Fruit fly (Drosophila melanogaster) whole organism, embryonic: ENCODE data around the gene Uba4.
A peak's percentile ranks its signal among the peaks of the same experiment; 100 is the strongest.

Experiments
- ATbp ChIP-seq: fragments of 200-800 bp; sonication (Bioruptor generic); optimal IDR thresholded peaks from 2 replicates; lab custom pipeline; 2017; ENCODE audit warnings: missing biosample characterization, mild to moderate bottlenecking, missing genetic modification characterization, missing genetic modification reagents
- Atf3 ChIP-seq: fragments of 200-800 bp; sonication (Bioruptor generic); optimal IDR thresholded peaks from 3 replicates; lab custom pipeline; 2016; ENCODE audit warnings: missing biosample characterization, missing genetic modification characterization
- CG10543 ChIP-seq: fragments of 200-800 bp; sonication (Bioruptor generic); optimal IDR thresholded peaks from 3 replicates; lab custom pipeline; 2017; ENCODE audit warnings: missing biosample characterization, mild to moderate bottlenecking, missing genetic modification characterization, moderate library complexity
- CG12071 ChIP-seq: fragments of 200-800 bp; sonication (Bioruptor generic); optimal IDR thresholded peaks from 3 replicates; lab custom pipeline; 2018; ENCODE audit warnings: missing biosample characterization, mild to moderate bottlenecking, missing genetic modification characterization
- CG12236 ChIP-seq: fragments of 200-800 bp; sonication (Bioruptor generic); optimal IDR thresholded peaks from 2 replicates; lab custom pipeline; 2016; ENCODE audit warnings: missing biosample characterization, missing genetic modification characterization
- CG12769 ChIP-seq: fragments of 200-800 bp; sonication (Bioruptor generic); optimal IDR thresholded peaks from 2 replicates; lab custom pipeline; 2019; ENCODE audit warnings: missing biosample characterization, mild to moderate bottlenecking, missing genetic modification characterization, moderate library complexity
- CG18262 ChIP-seq: fragments of 200-800 bp; optimal IDR thresholded peaks from 3 replicates; lab custom pipeline; 2019; ENCODE audit warnings: missing biosample characterization, mild to moderate bottlenecking, missing genetic modification characterization, moderate library complexity
- CG2202 ChIP-seq: fragments of 200-800 bp; sonication (Bioruptor generic); optimal IDR thresholded peaks from 2 replicates; lab custom pipeline; 2018; ENCODE audit warnings: missing biosample characterization, mild to moderate bottlenecking, missing genetic modification characterization
- CG2678 ChIP-seq: fragments of 200-800 bp; sonication (Bioruptor generic); optimal IDR thresholded peaks from 3 replicates; lab custom pipeline; 2019; ENCODE audit warnings: missing biosample characterization, mild to moderate bottlenecking, missing genetic modification characterization, moderate library complexity
- CG4360 ChIP-seq: fragments of 200-800 bp; sonication (Bioruptor generic); IDR thresholded peaks from 2 replicates; pipeline ENCODE4 v1.3.6; 2022; ENCODE audit warnings: missing biosample characterization, missing genetic modification characterization
- CG4404 ChIP-seq: fragments of 200-800 bp; sonication (Bioruptor generic); IDR thresholded peaks from 2 replicates; pipeline ENCODE4 v1.3.6; 2022; ENCODE audit warnings: missing biosample characterization, missing genetic modification characterization
- CG6254 ChIP-seq: fragments of 200-800 bp; sonication (Bioruptor generic); optimal IDR thresholded peaks from 3 replicates; lab custom pipeline; 2017; ENCODE audit warnings: mild to moderate bottlenecking, missing biosample characterization, missing genetic modification reagents, missing genetic modification characterization
- CG6791 ChIP-seq: fragments of 200-800 bp; sonication (Bioruptor generic); IDR thresholded peaks from 3 replicates; pipeline ENCODE4 v1.3.6; 2022; ENCODE audit warnings: missing biosample characterization, missing genetic modification characterization; ENCODE audit not compliant: partially characterized antibody
- CG6813 ChIP-seq: fragments of 200-800 bp; sonication (Bioruptor generic); optimal IDR thresholded peaks from 2 replicates; lab custom pipeline; 2017; ENCODE audit warnings: missing biosample characterization, missing genetic modification characterization, mild to moderate bottlenecking, moderate library complexity, missing genetic modification reagents
- CG7786 ChIP-seq: fragments of 200-800 bp; sonication (Bioruptor generic); optimal IDR thresholded peaks from 2 replicates; lab custom pipeline; 2016; ENCODE audit warnings: missing biosample characterization, missing genetic modification characterization
- CTCF ChIP-seq: fragments of 200-800 bp; sonication (Bioruptor generic); optimal IDR thresholded peaks from 2 replicates; lab custom pipeline; 2017; ENCODE audit warnings: missing biosample characterization, mild to moderate bottlenecking, missing genetic modification characterization, moderate library complexity
- CkIIα-i1 ChIP-seq: fragments of 200-800 bp; sonication (Bioruptor generic); IDR thresholded peaks from 2 replicates; pipeline ENCODE4 v1.3.6; 2022; ENCODE audit warnings: missing biosample characterization, missing genetic modification characterization
- Drgx ChIP-seq: fragments of 200-800 bp; sonication (Bioruptor generic); IDR thresholded peaks from 2 replicates; pipeline ENCODE4 v1.3.6; 2022; ENCODE audit warnings: missing biosample characterization, missing genetic modification characterization
- E2f1 ChIP-seq: fragments of 200-800 bp; sonication (Bioruptor generic); IDR thresholded peaks from 2 replicates; pipeline ENCODE4 v1.3.6; 2022; ENCODE audit warnings: missing biosample characterization, missing genetic modification characterization
- Hmx ChIP-seq: fragments of 200-800 bp; sonication (Bioruptor generic); optimal IDR thresholded peaks from 2 replicates; lab custom pipeline; 2016; ENCODE audit warnings: missing biosample characterization, missing genetic modification characterization
- Jarid2 ChIP-seq: fragments of 200-800 bp; sonication (Bioruptor generic); optimal IDR thresholded peaks from 3 replicates; lab custom pipeline; 2017; ENCODE audit warnings: mild to moderate bottlenecking, missing biosample characterization, missing genetic modification reagents, missing genetic modification characterization
- Lhr ChIP-seq: fragments of 200-800 bp; sonication (Bioruptor generic); optimal IDR thresholded peaks from 3 replicates; lab custom pipeline; 2017; ENCODE audit warnings: mild to moderate bottlenecking, missing biosample characterization, missing genetic modification reagents, missing genetic modification characterization
- Mad ChIP-seq: fragments of 200-800 bp; sonication (Bioruptor generic); optimal IDR thresholded peaks from 2 replicates; lab custom pipeline; 2016; ENCODE audit warnings: missing biosample characterization, missing genetic modification characterization
- Med ChIP-seq: fragments of 200-800 bp; sonication (Bioruptor generic); peaks from one replicate; lab custom pipeline; 2016; ENCODE audit warnings: missing biosample characterization, missing genetic modification characterization, mild to moderate bottlenecking, inconsistent platforms, moderate library complexity
- Neu2 ChIP-seq: fragments of 200-800 bp; sonication (Bioruptor generic); optimal IDR thresholded peaks from 3 replicates; lab custom pipeline; 2016; ENCODE audit warnings: missing biosample characterization, missing genetic modification characterization, borderline replicate concordance
- Optix ChIP-seq: fragments of 200-800 bp; sonication (Bioruptor generic); IDR thresholded peaks from 3 replicates; pipeline ENCODE4 v1.3.6; 2022; ENCODE audit warnings: missing biosample characterization, missing genetic modification characterization
- Stat92E ChIP-seq, 3 experiments: fragments of >200 bp in 2 of 3; fragments of 200-800 bp in 1 of 3; sonication (Bioruptor generic) in 1 of 3; optimal IDR thresholded peaks; 2 replicates each; lab custom pipeline; 2017 to 2019; ENCODE audit warnings: missing biosample characterization in 3 of 3, missing genetic modification characterization in 3 of 3, mild to moderate bottlenecking in 1 of 3, moderate library complexity in 1 of 3
- Trl ChIP-seq, 3 experiments: fragments of >200 bp in 2 of 3; fragments of 200-800 bp in 1 of 3; sonication (Bioruptor generic) in 1 of 3; optimal IDR thresholded peaks; 2 replicates in 1 of 3; 3 replicates in 2 of 3; lab custom pipeline; 2016 to 2017; ENCODE audit warnings: missing biosample characterization in 1 of 3, missing genetic modification characterization in 1 of 3
- amos ChIP-seq: fragments of 200-800 bp; sonication (Bioruptor generic); IDR thresholded peaks from 2 replicates; pipeline ENCODE4 v1.3.6; 2022; ENCODE audit warnings: missing biosample characterization, missing genetic modification characterization; ENCODE audit not compliant: partially characterized antibody
- cg ChIP-seq: fragments of 200-800 bp; sonication (Bioruptor generic); optimal IDR thresholded peaks from 3 replicates; lab custom pipeline; 2019; ENCODE audit warnings: missing biosample characterization, mild to moderate bottlenecking, missing genetic modification characterization, moderate library complexity
- chn ChIP-seq: fragments of 200-800 bp; sonication (Bioruptor generic); optimal IDR thresholded peaks from 2 replicates; lab custom pipeline; 2016; ENCODE audit warnings: missing biosample characterization, missing genetic modification characterization
- ems ChIP-seq: fragments of 200-800 bp; sonication (Bioruptor generic); optimal IDR thresholded peaks from 3 replicates; lab custom pipeline; 2016; ENCODE audit warnings: missing biosample characterization, missing genetic modification characterization
- eve ChIP-seq, 2 experiments: fragments of >200 bp; optimal IDR thresholded peaks; 2 replicates each; lab custom pipeline; 2017; ENCODE audit warnings: missing biosample characterization in 2 of 2, missing genetic modification characterization in 2 of 2
- gem ChIP-seq: fragments of 200-800 bp; sonication (Bioruptor generic); optimal IDR thresholded peaks from 2 replicates; lab custom pipeline; 2019; ENCODE audit warnings: missing biosample characterization, mild to moderate bottlenecking, missing genetic modification characterization, moderate library complexity
- gsb ChIP-seq: fragments of 200-800 bp; sonication (Bioruptor generic); IDR thresholded peaks from 2 replicates; pipeline ENCODE4 v1.3.6; 2022; ENCODE audit warnings: missing biosample characterization, missing genetic modification characterization
- ham ChIP-seq: fragments of 200-800 bp; sonication (Bioruptor generic); IDR thresholded peaks from 2 replicates; pipeline ENCODE4 v1.3.6; 2022; ENCODE audit warnings: missing biosample characterization, missing genetic modification characterization
- jumu ChIP-seq: fragments of 200-800 bp; sonication (Bioruptor generic); optimal IDR thresholded peaks from 3 replicates; lab custom pipeline; 2016; ENCODE audit warnings: missing biosample characterization, missing genetic modification characterization
- kah ChIP-seq: fragments of 200-800 bp; sonication (Bioruptor generic); optimal IDR thresholded peaks from 2 replicates; lab custom pipeline; 2018; ENCODE audit warnings: missing biosample characterization, mild to moderate bottlenecking, missing genetic modification characterization
- org-1 ChIP-seq: fragments of 200-800 bp; sonication (Bioruptor generic); optimal IDR thresholded peaks from 2 replicates; lab custom pipeline; 2017; ENCODE audit warnings: missing biosample characterization, missing genetic modification characterization
- pho ChIP-seq: fragments of 200-800 bp; sonication (Bioruptor generic); optimal IDR thresholded peaks from 2 replicates; lab custom pipeline; 2016; ENCODE audit warnings: missing biosample characterization, missing genetic modification characterization
- pita ChIP-seq: fragments of 200-800 bp; sonication (Bioruptor generic); optimal IDR thresholded peaks from 2 replicates; lab custom pipeline; 2017; ENCODE audit warnings: missing biosample characterization, mild to moderate bottlenecking, missing genetic modification characterization
- pnt ChIP-seq: fragments of 200-800 bp; sonication (Bioruptor generic); optimal IDR thresholded peaks from 3 replicates; lab custom pipeline; 2016; ENCODE audit warnings: missing biosample characterization, missing genetic modification characterization
- run ChIP-seq: fragments of 200-800 bp; sonication (Bioruptor generic); optimal IDR thresholded peaks from 3 replicates; lab custom pipeline; 2018; ENCODE audit warnings: missing biosample characterization, mild to moderate bottlenecking, missing genetic modification characterization
- sima ChIP-seq: fragments of 200-800 bp; sonication (Bioruptor generic); optimal IDR thresholded peaks from 2 replicates; lab custom pipeline; 2016; ENCODE audit warnings: missing biosample characterization, missing genetic modification characterization
- tll ChIP-seq, 2 experiments: fragments of 200-800 bp in 1 of 2; fragments of >200 bp in 1 of 2; sonication (Bioruptor generic) in 1 of 2; optimal IDR thresholded peaks; 2 replicates each; lab custom pipeline; 2017 to 2019; ENCODE audit warnings: missing biosample characterization in 2 of 2, missing genetic modification characterization in 2 of 2, mild to moderate bottlenecking in 1 of 2, moderate library complexity in 1 of 2
- unc-4 ChIP-seq: fragments of 200-800 bp; sonication (Bioruptor generic); IDR thresholded peaks from 2 replicates; pipeline ENCODE4 v1.3.6; 2022; ENCODE audit warnings: missing biosample characterization, missing genetic modification characterization; ENCODE audit not compliant: partially characterized antibody
- usp ChIP-seq: fragments of >200 bp; optimal IDR thresholded peaks from 2 replicates; lab custom pipeline; 2017; ENCODE audit warnings: missing biosample characterization, missing genetic modification characterization
- wdn ChIP-seq: fragments of 200-800 bp; sonication (Bioruptor generic); IDR thresholded peaks from 2 replicates; pipeline ENCODE4 v1.3.6; 2022; ENCODE audit warnings: missing biosample characterization, missing genetic modification characterization
- zen ChIP-seq: fragments of 200-800 bp; sonication (Bioruptor generic); optimal IDR thresholded peaks from 3 replicates; lab custom pipeline; 2018; ENCODE audit warnings: missing biosample characterization, mild to moderate bottlenecking, missing genetic modification characterization, moderate library complexity
- zen2 ChIP-seq: fragments of 200-800 bp; sonication (Bioruptor generic); IDR thresholded peaks from 3 replicates; pipeline ENCODE4 v1.3.6; 2022; ENCODE audit warnings: missing biosample characterization, missing genetic modification characterization; ENCODE audit not compliant: partially characterized antibody

Gene Uba4

dm6 chr2L:8521724-8522309, 4.6 kb downstream of the Uba4 start, which contains the start of gene Acer (continued):
- TF ChIP-seq amos (GFP tag; lab: Robert Waterston, UW): no peak; the same call in 1 of the 2 replicates
- peak; percentile 59 for TF ChIP-seq CG10543 (GFP tag; lab: Kevin White, UChicago)
- TF ChIP-seq zen (tag; lab: Kevin White, UChicago): peak; percentile 9
- peak; percentile 75 for TF ChIP-seq Jarid2 (GFP tag; lab: Kevin White, UChicago)
- TF ChIP-seq chn (GFP tag; lab: Kevin White, UChicago): no peak
- no peak for TF ChIP-seq Mad (GFP tag; lab: Kevin White, UChicago)
- peak; percentile 86 for TF ChIP-seq Med
- no peak for TF ChIP-seq usp (GFP tag; lab: Kevin White, UChicago)
- TF ChIP-seq CG12071 (GFP tag; lab: Kevin White, UChicago): no peak
- no peak for TF ChIP-seq eve (GFP tag; optimal IDR thresholded peaks at IDR 0.05; lab: Kevin White, UChicago)
- no peak for TF ChIP-seq CG4360 (GFP tag; lab: Robert Waterston, UW)
- no peak for TF ChIP-seq CG6813 (GFP tag; lab: Kevin White, UChicago)
- no peak for TF ChIP-seq Hmx
- peak; percentile 15 for TF ChIP-seq kah (GFP tag; lab: Kevin White, UChicago)
- TF ChIP-seq Stat92E (GFP tag; optimal IDR thresholded peaks at IDR 0.05; lab: Kevin White, UChicago): peak in 1 of 3 experiments; percentile 26
- TF ChIP-seq gem (tag; lab: Kevin White, UChicago): no peak
- no peak for TF ChIP-seq CTCF (GFP tag; lab: Kevin White, UChicago)
- no peak for TF ChIP-seq CG12236 (GFP tag; lab: Kevin White, UChicago)
- TF ChIP-seq gsb (GFP tag; lab: Robert Waterston, UW): 0 out of 2 replicates have a peak, but pooled peaks have one; percentile 24
- TF ChIP-seq CG2678 (tag; lab: Kevin White, UChicago): no peak
- no peak for TF ChIP-seq ATbp (GFP tag; lab: Kevin White, UChicago)
- TF ChIP-seq tll (GFP tag; optimal IDR thresholded peaks at IDR 0.05; lab: Kevin White, UChicago): no peak
- no peak for TF ChIP-seq Lhr (GFP tag; lab: Kevin White, UChicago)
- TF ChIP-seq CG7786 (GFP tag; lab: Kevin White, UChicago): no peak
- peak; percentile 4; the same call in 1 of the 3 replicates for TF ChIP-seq zen2 (GFP tag; lab: Robert Waterston, UW)
- TF ChIP-seq Optix (GFP tag; lab: Robert Waterston, UW): no peak
- TF ChIP-seq CkIIα-i1 (GFP tag; lab: Robert Waterston, UW): no peak
- TF ChIP-seq CG6254 (GFP tag; lab: Kevin White, UChicago): no peak
- no peak for TF ChIP-seq wdn (GFP tag; lab: Robert Waterston, UW)
- no peak for TF ChIP-seq pita (GFP tag; lab: Kevin White, UChicago)
- TF ChIP-seq org-1 (GFP tag; lab: Kevin White, UChicago): no peak
- TF ChIP-seq Atf3 (GFP tag; lab: Kevin White, UChicago): no peak
- TF ChIP-seq ems: no peak
- no peak for TF ChIP-seq run (tag; lab: Kevin White, UChicago)
- peak; percentile 56; the same call in 1 of the 3 replicates for TF ChIP-seq CG6791
- no peak for TF ChIP-seq jumu (GFP tag; lab: Kevin White, UChicago)
- no peak for TF ChIP-seq sima
- peak; percentile 70 for TF ChIP-seq cg (GFP tag; lab: Kevin White, UChicago)
- peak in 1 of 2 experiments; percentile 43 for TF ChIP-seq Trl (optimal IDR thresholded peaks at IDR 0.05; lab: Kevin White, UChicago)
- TF ChIP-seq Trl (GFP tag; optimal IDR thresholded peaks at IDR 0.05; lab: Kevin White, UChicago): peak; percentile 25
- TF ChIP-seq Neu2 (GFP tag; lab: Kevin White, UChicago): no peak
- TF ChIP-seq pnt (GFP tag; lab: Kevin White, UChicago): no peak
- TF ChIP-seq pho (GFP tag; lab: Kevin White, UChicago): no peak
- no peak for TF ChIP-seq CG12769 (tag; lab: Kevin White, UChicago)
- TF ChIP-seq CG18262 (tag; lab: Kevin White, UChicago): peak; percentile 0
- no peak for TF ChIP-seq Drgx (GFP tag; lab: Robert Waterston, UW)
- no peak for TF ChIP-seq CG2202 (tag; lab: Kevin White, UChicago)
- no peak for TF ChIP-seq CG4404 (GFP tag; lab: Robert Waterston, UW)
- no peak for TF ChIP-seq ham
- no peak for TF ChIP-seq E2f1 (GFP tag; lab: Robert Waterston, UW)
- 0 out of 2 replicates have a peak, but pooled peaks have one; percentile 35 for TF ChIP-seq unc-4 (GFP tag; lab: Robert Waterston, UW)
